Fruit fly (Drosophila melanogaster): Measurements from ENCODE around the gene CG11470.

CG11470 gene

DNA sequence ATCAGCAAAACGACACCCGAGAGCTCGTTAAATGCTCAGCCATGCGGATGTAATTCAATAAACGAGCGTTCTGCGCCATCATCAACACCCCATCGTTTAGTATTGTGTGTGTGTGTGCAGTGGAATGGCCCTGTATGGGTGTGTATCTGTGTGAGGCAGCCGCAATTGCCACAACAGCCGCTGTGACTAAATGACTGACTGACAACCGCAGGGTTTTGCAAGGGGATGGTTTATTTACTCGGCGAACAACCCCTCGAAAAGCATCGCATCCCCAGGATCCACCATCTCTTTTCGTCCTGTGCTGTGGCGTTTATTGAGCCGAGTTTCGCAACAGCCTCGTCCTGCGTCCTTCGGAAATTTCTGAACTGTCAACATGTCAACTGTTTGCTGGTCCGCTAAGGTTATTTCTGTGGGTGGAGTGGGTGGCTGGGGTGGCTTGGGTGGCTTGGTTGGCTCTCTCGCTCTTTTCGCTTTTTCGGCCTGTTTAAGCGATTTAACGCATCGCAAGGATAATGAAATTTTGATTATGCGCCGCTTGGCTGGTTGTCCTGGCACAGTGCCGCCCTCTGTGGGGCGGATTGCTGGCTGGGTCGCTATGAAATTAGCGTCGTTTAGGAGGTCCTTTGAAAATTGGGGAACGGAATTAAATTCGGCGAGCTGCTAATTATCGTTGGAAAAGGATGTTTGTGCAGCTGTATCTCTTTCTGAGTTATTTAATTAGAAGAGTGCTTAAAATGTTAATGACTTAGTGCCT is 36.6 kb downstream of the CG11470 start:
- TF ChIP-seq sage (GFP tag; optimal IDR thresholded peaks at IDR 0.05) (no peak), woc (GFP tag; optimal IDR thresholded peaks at IDR 0.05) (no peak), ey (GFP tag; optimal IDR thresholded peaks at IDR 0.05) (no peak), Hr78 (GFP tag; optimal IDR thresholded peaks at IDR 0.05) (no peak), Abd-B (GFP tag; optimal IDR thresholded peaks at IDR 0.05) (no peak), Vsx2 (GFP tag; optimal IDR thresholded peaks at IDR 0.05; ENCODE audit: partially characterized antibody) (no peak), h (GFP tag; optimal IDR thresholded peaks at IDR 0.05) (no peak), pan (optimal IDR thresholded peaks at IDR 0.05) (no peak), OdsH (GFP tag; optimal IDR thresholded peaks at IDR 0.05) (no peak), Mio (GFP tag; optimal IDR thresholded peaks at IDR 0.05) (no peak), Myc (optimal IDR thresholded peaks at IDR 0.05) (no peak), CrebA (GFP tag; optimal IDR thresholded peaks at IDR 0.05; ENCODE audit: borderline replicate concordance) (no peak), lola (GFP tag; optimal IDR thresholded peaks at IDR 0.05) (no peak), Sp1 (GFP tag; optimal IDR thresholded peaks at IDR 0.05) (no peak), br (GFP tag; optimal IDR thresholded peaks at IDR 0.05) (no peak), Hr83 (GFP tag; optimal IDR thresholded peaks at IDR 0.05; ENCODE audit: poor library complexity, severe bottlenecking) (no peak), sv (GFP tag; optimal IDR thresholded peaks at IDR 0.05) (no peak), Rel (GFP tag; optimal IDR thresholded peaks at IDR 0.05) (no peak), Rel (tag; optimal IDR thresholded peaks at IDR 0.05) (no peak)

DNA sequence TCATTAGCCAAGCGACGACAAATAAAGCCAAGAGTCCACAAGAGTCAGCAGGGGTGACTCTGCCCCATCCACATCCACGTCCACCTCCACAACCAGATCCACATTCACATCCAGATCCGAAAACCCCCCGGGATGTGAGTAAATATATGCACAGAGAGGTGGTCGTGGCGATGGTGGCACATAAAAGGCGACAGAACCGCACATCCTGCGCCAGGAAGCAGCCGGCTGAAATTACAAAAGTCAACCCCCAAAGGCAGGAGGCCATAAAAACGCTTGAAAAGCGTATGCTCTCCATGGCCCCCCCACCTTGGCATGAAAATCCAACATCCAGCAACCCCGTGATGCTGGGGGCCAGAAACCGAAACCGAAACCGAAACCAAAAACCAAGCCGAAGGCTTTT is 38.8 kb downstream of the CG11470 start:
- TF ChIP-seq psq (GFP tag; optimal IDR thresholded peaks at IDR 0.05) (no peak), Myc (optimal IDR thresholded peaks at IDR 0.05) (no peak), h (GFP tag; optimal IDR thresholded peaks at IDR 0.05) (no peak), Hr78 (GFP tag; optimal IDR thresholded peaks at IDR 0.05) (no peak), fru (GFP tag; optimal IDR thresholded peaks at IDR 0.05) (no peak), Rel (GFP tag; optimal IDR thresholded peaks at IDR 0.05) (no peak), Rel (tag; optimal IDR thresholded peaks at IDR 0.05) (no peak), foxo (GFP tag; optimal IDR thresholded peaks at IDR 0.05) (no peak), CrebA (GFP tag; optimal IDR thresholded peaks at IDR 0.05; ENCODE audit: borderline replicate concordance) (no peak), jim (GFP tag; optimal IDR thresholded peaks at IDR 0.05) (no peak)

DNA sequence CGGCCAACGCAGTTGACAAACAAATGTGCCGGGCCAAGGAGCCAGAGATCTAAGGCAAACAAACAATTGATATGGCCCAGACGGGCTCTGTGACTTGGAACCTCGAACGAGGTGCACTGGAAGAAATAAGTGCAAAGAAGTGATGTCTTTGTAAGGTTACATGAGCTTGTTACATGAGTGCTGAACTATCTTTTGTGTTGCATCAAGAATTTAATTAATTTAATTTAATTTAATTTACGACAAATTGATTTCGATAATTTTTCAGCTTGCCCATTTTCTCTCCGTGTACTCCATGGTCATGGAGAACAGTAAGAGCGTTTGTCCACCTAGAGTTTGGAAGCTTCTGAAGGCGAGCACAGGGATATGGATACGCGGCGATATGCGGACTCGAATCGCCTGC is 39.6 kb downstream of the CG11470 start:
- no peak for TF ChIP-seq Myc (optimal IDR thresholded peaks at IDR 0.05)
- TF ChIP-seq Sp1 (GFP tag; optimal IDR thresholded peaks at IDR 0.05): peak; percentile 7
- no peak for TF ChIP-seq usp (GFP tag; optimal IDR thresholded peaks at IDR 0.05)
- no peak for TF ChIP-seq tai (GFP tag; optimal IDR thresholded peaks at IDR 0.05)
- peak; percentile 58 for TF ChIP-seq ey (GFP tag; optimal IDR thresholded peaks at IDR 0.05)
- TF ChIP-seq OdsH (GFP tag; optimal IDR thresholded peaks at IDR 0.05): peak; percentile 40
- TF ChIP-seq Abd-B (GFP tag; optimal IDR thresholded peaks at IDR 0.05): no peak
- peak; percentile 56 for TF ChIP-seq Hnf4 (GFP tag; optimal IDR thresholded peaks at IDR 0.05)
- no peak for TF ChIP-seq CG32264 (GFP tag; optimal IDR thresholded peaks at IDR 0.05)
- TF ChIP-seq h (GFP tag; optimal IDR thresholded peaks at IDR 0.05): peak; percentile 54
- TF ChIP-seq Hr78 (GFP tag; optimal IDR thresholded peaks at IDR 0.05): no peak
- peak; percentile 36 for TF ChIP-seq HLH106 (tag; optimal IDR thresholded peaks at IDR 0.05)
- TF ChIP-seq dl (GFP tag; optimal IDR thresholded peaks at IDR 0.05; ENCODE audit: insufficient read depth in 1 of 2, partially characterized antibody in 2 of 2): no peak
- TF ChIP-seq psq (GFP tag; optimal IDR thresholded peaks at IDR 0.05): peak; percentile 20
- no peak for TF ChIP-seq CrebA (GFP tag; optimal IDR thresholded peaks at IDR 0.05; ENCODE audit: borderline replicate concordance)
- TF ChIP-seq jim (GFP tag; optimal IDR thresholded peaks at IDR 0.05): no peak
- no peak for TF ChIP-seq lola (GFP tag; optimal IDR thresholded peaks at IDR 0.05)
- TF ChIP-seq Vsx2 (GFP tag; optimal IDR thresholded peaks at IDR 0.05; ENCODE audit: partially characterized antibody): no peak
- TF ChIP-seq Mio (GFP tag; optimal IDR thresholded peaks at IDR 0.05): no peak
- no peak for TF ChIP-seq pan (optimal IDR thresholded peaks at IDR 0.05)
- TF ChIP-seq brk (GFP tag; optimal IDR thresholded peaks at IDR 0.05): no peak
- peak; percentile 29 for TF ChIP-seq rgr (GFP tag; optimal IDR thresholded peaks at IDR 0.05)
- TF ChIP-seq woc (GFP tag; optimal IDR thresholded peaks at IDR 0.05): peak; percentile 1
- no peak for TF ChIP-seq sv (GFP tag; optimal IDR thresholded peaks at IDR 0.05)
- no peak for TF ChIP-seq CG9705 (GFP tag; optimal IDR thresholded peaks at IDR 0.05)
- TF ChIP-seq fru (GFP tag; optimal IDR thresholded peaks at IDR 0.05): peak; percentile 29
- no peak for TF ChIP-seq dsf (GFP tag; optimal IDR thresholded peaks at IDR 0.05; ENCODE audit: borderline replicate concordance)
- TF ChIP-seq sage (GFP tag; optimal IDR thresholded peaks at IDR 0.05): peak; percentile 2
- no peak for TF ChIP-seq Dfd (GFP tag; optimal IDR thresholded peaks at IDR 0.05)
- no peak for TF ChIP-seq dmrt93B (GFP tag; optimal IDR thresholded peaks at IDR 0.05)
- TF ChIP-seq br (GFP tag; optimal IDR thresholded peaks at IDR 0.05): peak; percentile 39
- no peak for TF ChIP-seq Dif (GFP tag; optimal IDR thresholded peaks at IDR 0.05; ENCODE audit: partially characterized antibody)
- no peak for TF ChIP-seq Rel (GFP tag; optimal IDR thresholded peaks at IDR 0.05)
- no peak for TF ChIP-seq Rel (tag; optimal IDR thresholded peaks at IDR 0.05)
- no peak for TF ChIP-seq N (GFP tag; optimal IDR thresholded peaks at IDR 0.05)
- TF ChIP-seq Hr83 (GFP tag; optimal IDR thresholded peaks at IDR 0.05; ENCODE audit: poor library complexity, severe bottlenecking): no peak
- TF ChIP-seq Jra (GFP tag; optimal IDR thresholded peaks at IDR 0.05): no peak
- peak in 1 of 2 experiments; percentile 48 for TF ChIP-seq foxo (GFP tag; optimal IDR thresholded peaks at IDR 0.05)
- no peak for TF ChIP-seq GATAd (GFP tag; optimal IDR thresholded peaks at IDR 0.05)

Data from whole organism, wandering third instar larva.